Worm (Caenorhabditis elegans) whole organism, L4 larva: Measurements from ENCODE around the gene ZK822.10.

Source experiments
- egl-27 ChIP-seq: sonication (generic microtip); optimal IDR thresholded peaks from 3 replicates; lab custom pipeline; 2017; ENCODE audit warnings: missing biosample characterization, missing genetic modification reagents, missing genetic modification characterization
- nhr-11 ChIP-seq: fragments of 150-350 bp; optimal IDR thresholded peaks from 2 replicates; lab custom pipeline; 2014; ENCODE audit warnings: missing biosample characterization, missing genetic modification characterization
- rbr-2 ChIP-seq: sonication (generic microtip); optimal IDR thresholded peaks from 2 replicates; lab custom pipeline; 2016; ENCODE audit warnings: missing genotype, missing genetic modification characterization, missing compliant biosample characterization
- snpc-4 ChIP-seq: fragments of 150-350 bp; optimal IDR thresholded peaks from 2 replicates; lab custom pipeline; 2014; ENCODE audit warnings: missing biosample characterization, missing genetic modification characterization

ce11 chrIV:11914260-11914836 lies 2.6 kb upstream of the ZK822.10 start:
- no peak for TF ChIP-seq nhr-11 (tag; lab: Kevin White, UChicago)
- no peak for TF ChIP-seq egl-27 (tag; lab: Kevin White, UChicago)
- TF ChIP-seq rbr-2 (tag; lab: Kevin White, UChicago) = no peak
- no peak for TF ChIP-seq snpc-4
